Worm (Caenorhabditis elegans): ENCODE results near the gene D2023.6.

The D2023.6 gene

DNA sequence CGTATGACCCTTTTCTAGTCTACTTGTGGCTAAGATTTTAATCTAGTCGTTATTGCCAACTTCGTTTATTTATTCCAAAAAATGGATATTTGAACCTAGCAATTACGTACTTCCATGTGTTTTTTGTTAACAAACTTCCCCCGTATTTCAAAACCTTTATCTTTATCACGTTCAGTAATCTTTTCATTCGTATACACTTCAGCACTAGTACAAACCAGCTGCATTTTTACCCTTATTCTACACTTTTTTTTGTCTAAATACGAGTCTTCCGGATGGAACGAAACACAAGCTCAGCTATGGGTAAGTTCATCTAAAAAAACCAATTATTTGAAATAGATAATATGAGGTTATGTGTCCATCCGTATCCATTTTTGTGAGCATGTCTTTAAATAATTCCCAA is 37.7 kb upstream of the D2023.6 start, which contains the start of gene D2023.1:
TSS of gene D2023.1 (plus strand) at position 77 of the 400 bp plus-strand sequence.
- TF ChIP-seq jun-1 (tag; optimal IDR thresholded peaks at IDR 0.05) (no peak), ceh-32 (tag; optimal IDR thresholded peaks at IDR 0.05; ENCODE audit: poor library complexity) (no peak), nhr-25 (tag; optimal IDR thresholded peaks at IDR 0.05; ENCODE audit: borderline replicate concordance, insufficient read depth) (no peak), unc-62 (GFP tag; optimal IDR thresholded peaks at IDR 0.05 in 1 of 2) (peak in 1 of 2 experiments; percentile 97), unc-62 (tag; optimal IDR thresholded peaks at IDR 0.05) (no peak), aha-1 (tag) (peak; percentile 11)

- TF ChIP-seq aha-1 (tag) = peak; percentile 25
- TF ChIP-seq unc-62 (GFP tag; optimal IDR thresholded peaks at IDR 0.05 in 1 of 2) = peak in 1 of 2 experiments; percentile 76
- no peak for TF ChIP-seq unc-62 (tag; optimal IDR thresholded peaks at IDR 0.05)
- peak; percentile 80 for TF ChIP-seq nhr-48 (tag; optimal IDR thresholded peaks at IDR 0.05)
- no peak for TF ChIP-seq ceh-82 (tag; optimal IDR thresholded peaks at IDR 0.05)
- no peak for TF ChIP-seq ces-1 (GFP tag; optimal IDR thresholded peaks at IDR 0.05)
- TF ChIP-seq mdl-1 (tag; optimal IDR thresholded peaks at IDR 0.05) = peak; percentile 18 to 42
- TF ChIP-seq hlh-11 (tag; optimal IDR thresholded peaks at IDR 0.05) = peak; percentile 16
- TF ChIP-seq duxl-1 (tag; optimal IDR thresholded peaks at IDR 0.05; ENCODE audit: poor library complexity) = no peak
Observed at ce11 chrV:11794172-11794571, 33.0 kb upstream of the D2023.6 start.

DNA sequence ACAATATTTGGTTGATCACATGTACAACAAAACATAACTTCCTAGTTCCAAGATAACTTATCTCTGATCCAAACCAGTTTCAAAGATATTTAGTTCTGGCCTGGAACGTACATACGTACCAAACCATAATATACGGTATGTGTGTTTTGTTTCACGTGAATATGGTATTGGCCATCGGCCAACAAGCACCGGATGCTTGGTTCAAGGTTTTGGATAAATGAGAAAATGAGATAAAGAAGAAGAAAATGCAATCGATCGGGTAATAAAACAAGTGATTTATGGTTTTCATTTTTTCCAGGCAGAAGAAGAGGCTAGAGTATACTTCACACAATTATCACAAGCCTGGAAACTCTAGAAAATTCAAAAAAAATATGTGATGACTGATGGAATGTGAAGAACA is 31.8 kb upstream of the D2023.6 start:
- TF ChIP-seq dmd-8 (GFP tag; IDR thresholded peaks at IDR 0.05) = no peak
- peak; percentile 36 for TF ChIP-seq hlh-30 (tag; optimal IDR thresholded peaks at IDR 0.05; ENCODE audit: insufficient read depth)
- peak; percentile 7 for TF ChIP-seq hlh-11 (tag; optimal IDR thresholded peaks at IDR 0.05)

DNA sequence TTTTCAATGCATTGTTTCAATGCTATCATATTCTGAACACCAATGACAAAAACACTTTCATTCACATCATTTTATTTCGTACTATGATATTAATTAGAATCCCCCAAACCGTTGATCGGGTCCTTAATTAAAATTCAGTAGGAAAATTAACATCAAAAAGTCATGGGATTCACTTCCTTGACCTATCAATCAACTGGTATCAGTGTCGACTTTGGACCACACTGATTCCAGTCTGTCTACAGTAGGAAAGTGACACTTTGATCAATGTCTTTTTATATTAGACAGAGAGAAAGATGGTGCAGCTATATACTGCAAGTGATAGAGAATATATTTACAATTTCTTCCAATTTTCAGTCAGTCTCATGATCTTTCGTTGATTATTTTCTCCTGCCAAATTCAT is 30.8 kb upstream of the D2023.6 start:
- TF ChIP-seq hmg-1.1 (GFP tag; IDR thresholded peaks at IDR 0.05) = no peak
- no peak for TF ChIP-seq ama-1 (optimal IDR thresholded peaks at IDR 0.05)
- no peak for TF ChIP-seq zfp-3 (GFP tag; conservative IDR thresholded peaks at IDR 0.05)
- TF ChIP-seq mep-1 (tag; optimal IDR thresholded peaks at IDR 0.05) = no peak
- no peak for TF ChIP-seq zag-1 (tag; optimal IDR thresholded peaks at IDR 0.05)
- no peak for TF ChIP-seq hif-1 (tag; optimal IDR thresholded peaks at IDR 0.05)
- peak; percentile 18 for TF ChIP-seq hlh-11 (tag; optimal IDR thresholded peaks at IDR 0.05)
- TF ChIP-seq attf-4 (tag; optimal IDR thresholded peaks at IDR 0.05) = no peak
- TF ChIP-seq nhr-42 (GFP tag; IDR thresholded peaks at IDR 0.05) = no peak
- TF ChIP-seq unc-62 (GFP tag; optimal IDR thresholded peaks at IDR 0.05 in 1 of 2) = peak in 1 of 2 experiments; percentile 98
- no peak for TF ChIP-seq unc-62 (tag; optimal IDR thresholded peaks at IDR 0.05)
- TF ChIP-seq unc-39 (tag; optimal IDR thresholded peaks at IDR 0.05) = no peak
- TF ChIP-seq mxl-3 (GFP tag; optimal IDR thresholded peaks at IDR 0.05) = peak; percentile 29
- no peak for TF ChIP-seq nhr-237 (tag; optimal IDR thresholded peaks at IDR 0.05)
- TF ChIP-seq lin-38 (GFP tag; IDR thresholded peaks at IDR 0.05) = no peak
- no peak for TF ChIP-seq Y75B8A.6 (GFP tag; IDR thresholded peaks at IDR 0.05)
- TF ChIP-seq Y105C5A.15 (GFP tag; IDR thresholded peaks at IDR 0.05) = no peak
- no peak for TF ChIP-seq sdz-12 (GFP tag; optimal IDR thresholded peaks at IDR 0.05)
- no peak for TF ChIP-seq T20F7.1 (GFP tag; optimal IDR thresholded peaks at IDR 0.05)
- TF ChIP-seq tra-1 (GFP tag; IDR thresholded peaks at IDR 0.05) = 0 out of 2 replicates have a peak, but pooled peaks have one; percentile 14
- TF ChIP-seq saeg-2 (GFP tag; IDR thresholded peaks at IDR 0.05) = no peak
- peak in 1 of 2 experiments; percentile 30 for TF ChIP-seq mdl-1 (tag; optimal IDR thresholded peaks at IDR 0.05)
- peak in 1 of 2 experiments; percentile 6 for TF ChIP-seq lsy-2 (tag; optimal IDR thresholded peaks at IDR 0.05)
- no peak for TF ChIP-seq jun-1 (tag; optimal IDR thresholded peaks at IDR 0.05)
- TF ChIP-seq nhr-28 (tag; optimal IDR thresholded peaks at IDR 0.05) = peak; percentile 11
- TF ChIP-seq hlh-30 (tag; optimal IDR thresholded peaks at IDR 0.05; ENCODE audit: insufficient read depth) = peak; percentile 17
- no peak for TF ChIP-seq ces-1 (GFP tag; optimal IDR thresholded peaks at IDR 0.05)
